Worm (Caenorhabditis elegans) whole organism, late embryonic: ENCODE measurements around the gene suca-1.

Source experiments
- C08G9.2 ChIP-seq: sonication (generic microtip); optimal IDR thresholded peaks from 2 replicates; lab custom pipeline; 2016; ENCODE audit warnings: mild to moderate bottlenecking, missing genetic modification characterization, moderate library complexity, missing compliant biosample characterization
- C38D4.7 ChIP-seq: fragments of 200-800 bp; sonication (Bioruptor generic); optimal IDR thresholded peaks from 2 replicates; lab custom pipeline; 2018; ENCODE audit warnings: mild to moderate bottlenecking, missing genetic modification characterization, moderate library complexity, missing compliant biosample characterization
- K02D7.2 ChIP-seq: sonication (generic microtip); optimal IDR thresholded peaks from 2 replicates; lab custom pipeline; 2017; ENCODE audit warnings: mild to moderate bottlenecking, missing genetic modification characterization, missing compliant biosample characterization
- K09A11.1 ChIP-seq: sonication (generic microtip); optimal IDR thresholded peaks from 2 replicates; lab custom pipeline; 2017; ENCODE audit warnings: antibody characterized with exemption, mild to moderate bottlenecking, missing genetic modification characterization, missing compliant biosample characterization; ENCODE audit not compliant: insufficient read depth
- Y22D7AL.16 ChIP-seq: sonication (generic microtip); optimal IDR thresholded peaks from 2 replicates; lab custom pipeline; 2016; ENCODE audit warnings: missing genetic modification characterization, missing compliant biosample characterization
- ama-1 ChIP-seq: fragments of 150-350 bp; optimal IDR thresholded peaks from 2 replicates; lab custom pipeline; 2014
- ceh-18 ChIP-seq: sonication (generic microtip); optimal IDR thresholded peaks from 2 replicates; lab custom pipeline; 2016; ENCODE audit warnings: missing genetic modification characterization, missing compliant biosample characterization
- ceh-31 ChIP-seq: sonication (generic microtip); optimal IDR thresholded peaks from 2 replicates; lab custom pipeline; 2016; ENCODE audit warnings: missing genetic modification characterization, missing compliant biosample characterization
- ceh-34 ChIP-seq: sonication (generic microtip); optimal IDR thresholded peaks from 2 replicates; lab custom pipeline; 2016; ENCODE audit warnings: mild to moderate bottlenecking, missing genetic modification characterization, missing compliant biosample characterization
- ceh-48 ChIP-seq: sonication (generic microtip); optimal IDR thresholded peaks from 2 replicates; lab custom pipeline; 2016; ENCODE audit warnings: missing genetic modification characterization, inconsistent platforms, missing compliant biosample characterization
- ceh-6 ChIP-seq: fragments of 200-800 bp; sonication (Bioruptor generic); optimal IDR thresholded peaks from 2 replicates; lab custom pipeline; 2018; ENCODE audit warnings: mild to moderate bottlenecking, missing genetic modification characterization, missing compliant biosample characterization
- ceh-9 ChIP-seq: sonication (generic microtip); optimal IDR thresholded peaks from 2 replicates; lab custom pipeline; 2016; ENCODE audit warnings: mild to moderate bottlenecking, missing genetic modification characterization, inconsistent platforms, missing compliant biosample characterization
- dmd-4 ChIP-seq: sonication (generic microtip); optimal IDR thresholded peaks from 2 replicates; lab custom pipeline; 2016; ENCODE audit warnings: borderline replicate concordance, missing genetic modification characterization, missing compliant biosample characterization
- elt-2 ChIP-seq: sonication (generic microtip); optimal IDR thresholded peaks from 2 replicates; lab custom pipeline; 2016; ENCODE audit warnings: missing genetic modification reagents, missing genetic modification characterization, missing compliant biosample characterization
- ets-4 ChIP-seq: sonication (generic microtip); optimal IDR thresholded peaks from 2 replicates; lab custom pipeline; 2016; ENCODE audit warnings: missing genetic modification characterization, missing compliant biosample characterization
- fax-1 ChIP-seq: sonication (generic microtip); optimal IDR thresholded peaks from 2 replicates; lab custom pipeline; 2016; ENCODE audit warnings: missing genotype, missing genetic modification characterization, missing compliant biosample characterization
- fkh-10 ChIP-seq: fragments of 150-350 bp; optimal IDR thresholded peaks from 2 replicates; lab custom pipeline; 2014; ENCODE audit warnings: missing biosample characterization, missing genetic modification reagents, missing genetic modification characterization
- gmeb-2 ChIP-seq: sonication (generic microtip); optimal IDR thresholded peaks from 2 replicates; lab custom pipeline; 2016; ENCODE audit warnings: missing genetic modification characterization, inconsistent platforms, missing compliant biosample characterization
- hlh-15 ChIP-seq: sonication (generic microtip); optimal IDR thresholded peaks from 2 replicates; lab custom pipeline; 2016; ENCODE audit warnings: missing genetic modification characterization, missing compliant biosample characterization
- hlh-30 ChIP-seq: sonication (generic microtip); optimal IDR thresholded peaks from 2 replicates; lab custom pipeline; 2017; ENCODE audit warnings: antibody characterized with exemption, missing genetic modification characterization, missing compliant biosample characterization; ENCODE audit not compliant: insufficient read depth
- hlh-6 ChIP-seq: sonication (generic microtip); optimal IDR thresholded peaks from 2 replicates; lab custom pipeline; 2016; ENCODE audit warnings: missing genotype, missing genetic modification characterization, missing compliant biosample characterization
- hlh-8 ChIP-seq: sonication (generic microtip); optimal IDR thresholded peaks from 2 replicates; lab custom pipeline; 2016; ENCODE audit warnings: missing genotype, missing genetic modification characterization, missing compliant biosample characterization
- lim-6 ChIP-seq: sonication (generic microtip); optimal IDR thresholded peaks from 2 replicates; lab custom pipeline; 2016; ENCODE audit warnings: missing genetic modification characterization, missing compliant biosample characterization
- lin-11 ChIP-seq: fragments of 200-800 bp; sonication (Bioruptor generic); optimal IDR thresholded peaks from 2 replicates; lab custom pipeline; 2018; ENCODE audit warnings: mild to moderate bottlenecking, missing genetic modification characterization, missing compliant biosample characterization
- madf-2 ChIP-seq: sonication (generic microtip); optimal IDR thresholded peaks from 2 replicates; lab custom pipeline; 2017; ENCODE audit warnings: missing genetic modification characterization, missing compliant biosample characterization
- nhr-11 ChIP-seq: fragments of 150-350 bp; optimal IDR thresholded peaks from 2 replicates; lab custom pipeline; 2014; ENCODE audit warnings: missing biosample characterization, missing genetic modification characterization
- nhr-232 ChIP-seq: sonication (generic microtip); optimal IDR thresholded peaks from 2 replicates; lab custom pipeline; 2016; ENCODE audit warnings: missing genetic modification characterization, missing compliant biosample characterization
- npax-4 ChIP-seq: sonication (generic microtip); optimal IDR thresholded peaks from 2 replicates; lab custom pipeline; 2016; ENCODE audit warnings: missing genetic modification characterization, missing compliant biosample characterization
- odd-2 ChIP-seq: sonication (generic microtip); optimal IDR thresholded peaks from 2 replicates; lab custom pipeline; 2017; ENCODE audit warnings: antibody characterized with exemption, mild to moderate bottlenecking, missing genetic modification characterization, missing compliant biosample characterization
- pag-3 ChIP-seq: sonication (generic microtip); optimal IDR thresholded peaks from 2 replicates; lab custom pipeline; 2016; ENCODE audit warnings: missing compliant biosample characterization, missing genetic modification characterization, borderline replicate concordance
- pqm-1 ChIP-seq: sonication (generic microtip); optimal IDR thresholded peaks from 2 replicates; lab custom pipeline; 2016; ENCODE audit warnings: missing genetic modification characterization, missing compliant biosample characterization
- ref-2 ChIP-seq: sonication (generic microtip); optimal IDR thresholded peaks from 2 replicates; lab custom pipeline; 2016; ENCODE audit warnings: missing genetic modification characterization, missing compliant biosample characterization
- rnt-1 ChIP-seq: sonication (generic microtip); optimal IDR thresholded peaks from 2 replicates; lab custom pipeline; 2016; ENCODE audit warnings: missing genetic modification characterization, missing compliant biosample characterization
- syd-9 ChIP-seq: sonication (generic microtip); optimal IDR thresholded peaks from 2 replicates; lab custom pipeline; 2016; ENCODE audit warnings: mild to moderate bottlenecking, missing genetic modification characterization, moderate library complexity, missing compliant biosample characterization
- tbx-2 ChIP-seq: sonication (generic microtip); optimal IDR thresholded peaks from 2 replicates; lab custom pipeline; 2016; ENCODE audit warnings: missing genetic modification characterization, missing compliant biosample characterization
- ttx-3 ChIP-seq: sonication (generic microtip); optimal IDR thresholded peaks from 2 replicates; lab custom pipeline; 2016; ENCODE audit warnings: missing genetic modification reagents, missing genetic modification characterization, missing compliant biosample characterization
- unc-42 ChIP-seq: sonication (generic microtip); optimal IDR thresholded peaks from 2 replicates; lab custom pipeline; 2016; ENCODE audit warnings: missing genotype, missing genetic modification characterization, missing compliant biosample characterization
- unc-55 ChIP-seq: sonication (generic microtip); optimal IDR thresholded peaks from 2 replicates; lab custom pipeline; 2017; ENCODE audit warnings: missing biosample characterization, missing genetic modification reagents, missing genetic modification characterization
- zip-5 ChIP-seq: sonication (generic microtip); optimal IDR thresholded peaks from 2 replicates; lab custom pipeline; 2016; ENCODE audit warnings: missing genetic modification characterization, missing compliant biosample characterization

suca-1 gene

DNA sequence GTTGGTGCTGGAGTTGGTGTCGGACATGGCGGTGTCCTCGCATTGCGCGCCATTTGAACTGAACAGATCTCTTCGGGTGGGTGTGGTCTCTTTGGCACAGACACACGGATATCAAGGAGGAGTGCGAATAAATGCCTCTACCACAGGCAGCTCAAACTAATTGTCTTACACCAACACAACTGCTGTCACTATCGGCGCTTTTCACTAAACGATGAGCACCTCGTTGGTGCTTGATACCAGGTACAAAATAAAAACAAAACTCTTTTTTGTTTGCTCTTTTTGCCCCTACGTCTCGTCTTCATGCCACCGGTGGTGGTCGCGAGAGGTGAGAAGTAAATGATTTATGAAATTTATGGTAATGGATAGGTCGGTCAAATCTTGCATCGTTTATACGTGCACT lies 10.8 kb upstream of the suca-1 start, which contains the start of gene F47B10.8:
Gene F47B10.8, minus strand, starts transcription at position 101 of the 400 bp plus-strand sequence.
- TF ChIP-seq K09A11.1 (no peak), ets-4 (tag; lab: Kevin White, UChicago) (no peak), syd-9 (tag; lab: Kevin White, UChicago) (no peak), fax-1 (tag; lab: Kevin White, UChicago) (no peak), unc-42 (tag; lab: Kevin White, UChicago) (no peak), tbx-2 (tag; lab: Kevin White, UChicago) (no peak), C08G9.2 (tag; lab: Kevin White, UChicago) (no peak), ceh-6 (no peak), Y22D7AL.16 (no peak)

DNA sequence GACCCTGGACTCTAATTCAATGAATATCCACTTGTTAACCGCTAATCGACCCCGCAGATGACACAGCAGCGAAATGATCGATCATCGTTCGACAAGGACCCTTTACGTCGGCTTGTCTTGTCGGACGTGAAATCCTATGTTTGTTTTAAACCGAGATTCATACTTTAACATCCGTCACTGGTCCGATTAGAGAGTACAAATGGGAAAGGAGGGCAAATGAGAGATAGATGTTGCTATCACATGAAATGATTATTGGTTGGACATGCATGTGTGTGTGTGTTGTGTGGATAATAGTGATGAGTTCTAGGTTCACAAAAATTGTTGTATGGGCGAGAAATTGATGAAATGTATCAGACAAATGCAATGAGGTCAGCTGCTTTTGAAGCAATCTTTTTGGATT lies 9.7 kb upstream of the suca-1 start:
- TF ChIP-seq pag-3 (tag; lab: Kevin White, UChicago) (no peak), unc-55 (peak; percentile 55), lin-11 (tag; lab: Kevin White, UChicago) (no peak)

DNA sequence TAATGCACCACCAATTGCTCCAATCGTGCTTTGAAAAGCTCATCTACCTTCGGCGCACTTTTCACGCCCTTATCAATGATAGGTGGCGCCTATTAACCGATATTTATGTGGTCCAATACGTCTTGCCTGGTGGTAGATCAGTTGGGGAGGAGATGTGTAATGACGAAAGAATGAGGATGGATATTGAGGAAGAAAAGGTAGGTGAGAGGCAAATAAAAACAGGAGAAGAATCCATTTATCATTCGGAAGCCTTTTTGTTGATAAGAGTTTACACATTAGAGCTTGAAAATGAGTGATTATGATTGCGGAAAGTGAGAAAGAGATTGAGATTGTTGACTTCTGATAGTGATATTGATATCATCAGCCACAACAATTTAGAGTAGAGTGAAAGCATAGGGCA lies 7.5 kb upstream of the suca-1 start:
- TF ChIP-seq hlh-15 (tag; lab: Kevin White, UChicago) (no peak), odd-2 (tag; lab: Kevin White, UChicago) (no peak), ref-2 (tag; lab: Kevin White, UChicago) (no peak), hlh-6 (no peak), pqm-1 (no peak), rnt-1 (no peak), lim-6 (no peak), K02D7.2 (tag; lab: Kevin White, UChicago) (no peak), zip-5 (tag; lab: Kevin White, UChicago) (no peak), ama-1 (lab: Kevin White, UChicago) (no peak), C38D4.7 (no peak)

DNA sequence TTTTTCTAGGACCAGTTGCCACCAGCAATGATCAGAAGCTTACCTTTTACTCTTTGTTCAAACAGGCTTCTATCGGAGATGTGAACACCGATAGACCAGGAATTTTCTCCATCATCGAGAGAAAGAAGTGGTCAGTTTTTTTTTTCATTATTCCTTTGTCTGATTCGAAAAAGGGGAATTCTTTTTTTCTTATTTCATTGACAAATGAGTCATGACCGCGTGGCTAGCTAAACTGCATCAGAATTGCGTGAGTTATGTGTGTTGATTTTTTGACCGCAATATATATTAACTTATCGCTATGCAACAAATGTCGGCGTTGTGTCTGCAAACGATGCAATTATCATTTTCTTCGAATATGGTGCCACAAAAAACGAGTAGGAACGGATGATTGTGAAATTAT lies 3.5 kb upstream of the suca-1 start:
- no peak for TF ChIP-seq hlh-30 (tag; lab: Kevin White, UChicago)
- no peak for TF ChIP-seq rnt-1
- TF ChIP-seq ref-2 (tag; lab: Kevin White, UChicago), result no peak

DNA sequence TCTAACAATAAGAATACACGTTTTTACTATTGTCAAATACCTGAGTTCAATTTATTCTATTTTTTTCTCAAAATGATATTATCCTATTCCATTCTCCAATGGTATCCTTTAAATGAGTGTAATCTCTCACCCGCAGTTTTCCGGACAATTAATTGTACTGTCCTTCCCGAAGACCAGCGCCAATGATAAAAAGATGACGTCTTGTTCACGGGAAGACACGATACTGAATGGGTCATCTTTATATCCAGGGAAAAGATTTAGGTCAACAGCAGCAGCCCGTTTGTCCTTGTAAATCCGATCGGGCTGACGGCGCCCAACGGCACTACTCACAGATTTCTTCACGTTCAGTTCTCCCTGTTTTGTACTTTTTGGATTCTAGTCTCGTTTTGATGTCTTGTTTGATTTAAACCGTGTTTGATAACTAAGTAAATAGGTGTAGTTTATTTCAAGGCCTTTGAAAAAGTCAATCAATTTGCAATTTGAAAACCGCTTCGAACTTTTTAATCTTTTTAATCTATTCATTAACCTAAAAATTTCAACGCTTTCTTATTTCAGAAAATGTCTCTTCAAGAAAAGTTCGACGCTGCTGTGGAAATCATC lies 2.9 kb upstream of the suca-1 start, which contains the start of gene acbp-3:
Gene acbp-3, plus strand, starts transcription at position 550 of the 600 bp plus-strand sequence.
- TF ChIP-seq C08G9.2 (tag; lab: Kevin White, UChicago), result no peak

DNA sequence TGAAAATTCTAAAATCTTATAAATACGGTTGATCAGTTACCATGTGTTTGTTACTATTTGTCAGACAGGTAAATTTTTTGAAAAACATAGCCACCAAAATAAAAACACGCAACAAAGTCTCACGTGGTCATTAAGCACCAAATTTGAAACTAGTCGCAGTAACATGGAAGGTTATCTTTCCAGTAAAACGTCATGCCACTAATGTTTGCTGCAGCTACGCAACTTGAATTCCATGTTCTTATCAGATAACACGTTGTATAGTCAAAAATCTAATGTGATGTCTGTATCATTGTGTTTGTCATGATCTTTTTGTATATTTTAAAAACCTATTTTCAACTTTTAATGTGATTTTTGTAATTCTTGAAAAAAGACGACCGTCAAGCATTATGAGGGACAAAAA lies 1.9 kb upstream of the suca-1 start:
- TF ChIP-seq lin-11 (tag; lab: Kevin White, UChicago), result no peak
- peak; percentile 48 for TF ChIP-seq elt-2 (tag; lab: Kevin White, UChicago)

DNA sequence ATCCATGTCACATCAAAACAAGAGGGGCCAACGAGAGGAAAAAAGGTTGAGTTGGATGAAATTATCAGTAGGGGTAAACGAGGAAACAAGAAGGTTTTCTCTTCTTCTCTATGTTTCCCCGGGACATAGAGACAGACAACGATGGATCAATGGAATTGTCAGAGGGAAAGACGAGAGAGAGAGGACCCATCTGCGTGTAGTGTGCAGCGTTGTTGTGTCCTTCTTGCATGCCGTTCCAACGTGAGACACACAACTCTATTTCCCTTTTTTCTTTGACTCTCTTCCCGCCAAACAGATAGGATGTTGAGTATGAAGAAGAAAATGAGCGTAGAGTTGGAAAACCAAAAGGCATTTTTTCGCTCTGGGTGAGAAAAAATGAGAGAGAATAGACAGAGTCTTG lies 1.0 kb upstream of the suca-1 start:
- TF ChIP-seq hlh-15 (tag; lab: Kevin White, UChicago), result no peak
- TF ChIP-seq nhr-232 (tag; lab: Kevin White, UChicago), result no peak
- no peak for TF ChIP-seq Y22D7AL.16
- peak; percentile 51 for TF ChIP-seq ref-2 (tag; lab: Kevin White, UChicago)
- peak; percentile 71 for TF ChIP-seq unc-55
- TF ChIP-seq syd-9 (tag; lab: Kevin White, UChicago), result peak; percentile 20
- TF ChIP-seq hlh-8 (tag; lab: Kevin White, UChicago), result peak; percentile 30
- no peak for TF ChIP-seq fkh-10
- TF ChIP-seq gmeb-2 (tag; lab: Kevin White, UChicago), result no peak
- TF ChIP-seq ttx-3, result no peak
- TF ChIP-seq elt-2 (tag; lab: Kevin White, UChicago), result peak; percentile 30
- TF ChIP-seq ama-1 (lab: Kevin White, UChicago), result no peak
- TF ChIP-seq ceh-9, result no peak
- peak; percentile 73 for TF ChIP-seq rnt-1
- no peak for TF ChIP-seq nhr-11 (tag; lab: Kevin White, UChicago)
- TF ChIP-seq tbx-2 (tag; lab: Kevin White, UChicago), result peak; percentile 37
- peak; percentile 52 for TF ChIP-seq ceh-31 (tag; lab: Kevin White, UChicago)
- no peak for TF ChIP-seq npax-4 (tag; lab: Kevin White, UChicago)
- TF ChIP-seq ceh-34, result peak; percentile 19
- no peak for TF ChIP-seq madf-2 (tag; lab: Kevin White, UChicago)
- TF ChIP-seq ceh-18 (tag; lab: Kevin White, UChicago), result peak; percentile 82
- no peak for TF ChIP-seq ceh-48 (tag; lab: Kevin White, UChicago)
- peak; percentile 31 for TF ChIP-seq unc-42 (tag; lab: Kevin White, UChicago)
- no peak for TF ChIP-seq dmd-4 (tag; lab: Kevin White, UChicago)
- TF ChIP-seq odd-2 (tag; lab: Kevin White, UChicago), result no peak
